Worm (Caenorhabditis elegans): ENCODE measurements around the gene cls-1.

ce11 chrIII:7561872-7562271, 53.9 kb downstream of the cls-1 start, which contains the start of gene lgc-12:
- TF ChIP-seq tbx-2 (tag; optimal IDR thresholded peaks at IDR 0.05): no peak
- no peak for TF ChIP-seq pqm-1 (tag; optimal IDR thresholded peaks at IDR 0.05)
- TF ChIP-seq nfya-1 (tag; optimal IDR thresholded peaks at IDR 0.05; ENCODE audit: insufficient read depth): no peak
- no peak for TF ChIP-seq nhr-12 (tag; optimal IDR thresholded peaks at IDR 0.05)
- TF ChIP-seq ZK546.5 (tag; optimal IDR thresholded peaks at IDR 0.05): no peak
- TF ChIP-seq zag-1 (tag; optimal IDR thresholded peaks at IDR 0.05): no peak
- TF ChIP-seq nhr-11 (tag; optimal IDR thresholded peaks at IDR 0.05): no peak
